Fruit fly (Drosophila melanogaster) whole organism, embryonic: ENCODE data around the gene U2af50.

Source experiments
- Adf1 ChIP-seq: fragments of 200-800 bp; sonication (Bioruptor generic); IDR thresholded peaks from 2 replicates; pipeline ENCODE4 v1.3.6; 2022; ENCODE audit warnings: missing biosample characterization, missing genetic modification characterization
- CG10147 ChIP-seq: fragments of 200-800 bp; sonication (Bioruptor generic); optimal IDR thresholded peaks from 2 replicates; lab custom pipeline; 2019; ENCODE audit warnings: missing biosample characterization, mild to moderate bottlenecking, missing genetic modification characterization, moderate library complexity
- CG1233 ChIP-seq: fragments of 200-800 bp; sonication (Bioruptor generic); optimal IDR thresholded peaks from 4 replicates; lab custom pipeline; 2018; ENCODE audit warnings: missing biosample characterization, mild to moderate bottlenecking, missing genetic modification characterization
- CG13123 ChIP-seq: fragments of 200-800 bp; sonication (Bioruptor generic); optimal IDR thresholded peaks from 2 replicates; lab custom pipeline; 2016; ENCODE audit warnings: missing biosample characterization, missing genetic modification characterization
- CG16779 ChIP-seq: fragments of 200-800 bp; sonication (Bioruptor generic); IDR thresholded peaks from 2 replicates; pipeline ENCODE4 v1.3.6; 2022; ENCODE audit warnings: missing biosample characterization, missing genetic modification characterization
- CG17612 ChIP-seq: fragments of 200-800 bp; sonication (Bioruptor generic); IDR thresholded peaks from 2 replicates; pipeline ENCODE4 v1.3.6; 2022; ENCODE audit warnings: missing biosample characterization, missing genetic modification characterization
- CG1792 ChIP-seq: fragments of 200-800 bp; sonication (Bioruptor generic); optimal IDR thresholded peaks from 2 replicates; lab custom pipeline; 2016; ENCODE audit warnings: missing biosample characterization, missing genetic modification characterization
- CG18262 ChIP-seq: fragments of 200-800 bp; optimal IDR thresholded peaks from 3 replicates; lab custom pipeline; 2019; ENCODE audit warnings: missing biosample characterization, mild to moderate bottlenecking, missing genetic modification characterization, moderate library complexity
- CG18476 ChIP-seq: fragments of 200-800 bp; sonication (Bioruptor generic); optimal IDR thresholded peaks from 2 replicates; lab custom pipeline; 2016; ENCODE audit warnings: missing biosample characterization, mild to moderate bottlenecking, missing genetic modification characterization
- CG2120 ChIP-seq: fragments of 200-800 bp; sonication (Bioruptor generic); optimal IDR thresholded peaks from 3 replicates; lab custom pipeline; 2016; ENCODE audit warnings: missing biosample characterization, missing genetic modification characterization
- CG2875 ChIP-seq: fragments of 200-800 bp; sonication (Bioruptor generic); optimal IDR thresholded peaks from 2 replicates; lab custom pipeline; 2017; ENCODE audit warnings: missing biosample characterization, mild to moderate bottlenecking, missing genetic modification characterization, missing genetic modification reagents
- CG2889 ChIP-seq: fragments of 200-800 bp; sonication (Bioruptor generic); IDR thresholded peaks from 3 replicates; pipeline ENCODE4 v1.3.6; 2022; ENCODE audit warnings: missing biosample characterization, missing genetic modification characterization
- CG34224 ChIP-seq: fragments of 200-800 bp; sonication (Bioruptor generic); IDR thresholded peaks from 3 replicates; pipeline ENCODE4 v1.3.6; 2022; ENCODE audit warnings: missing biosample characterization, missing genetic modification characterization; ENCODE audit not compliant: partially characterized antibody
- CG4282 ChIP-seq: fragments of 200-800 bp; sonication (Bioruptor generic); optimal IDR thresholded peaks from 2 replicates; lab custom pipeline; 2016; ENCODE audit warnings: missing biosample characterization, missing genetic modification characterization
- CG4820 ChIP-seq: fragments of 200-800 bp; sonication (Bioruptor generic); optimal IDR thresholded peaks from 3 replicates; lab custom pipeline; 2016; ENCODE audit warnings: missing biosample characterization, missing genetic modification characterization
- CG8765 ChIP-seq: fragments of 200-800 bp; sonication (Bioruptor generic); IDR thresholded peaks from 2 replicates; pipeline ENCODE4 v1.3.6; 2022; ENCODE audit warnings: missing biosample characterization, missing genetic modification characterization
- CG8944 ChIP-seq: fragments of 200-800 bp; sonication (Bioruptor generic); optimal IDR thresholded peaks from 3 replicates; lab custom pipeline; 2016; ENCODE audit warnings: missing biosample characterization, missing genetic modification characterization
- CoRest ChIP-seq: fragments of 200-800 bp; sonication (Bioruptor generic); optimal IDR thresholded peaks from 3 replicates; lab custom pipeline; 2018; ENCODE audit warnings: missing biosample characterization, mild to moderate bottlenecking, missing genetic modification characterization, moderate library complexity
- Dbx ChIP-seq: fragments of 200-800 bp; sonication (Bioruptor generic); IDR thresholded peaks from 3 replicates; pipeline ENCODE4 v1.3.6; 2022; ENCODE audit warnings: missing biosample characterization, missing genetic modification characterization
- Dfd ChIP-seq, 2 experiments: fragments of >200 bp; optimal IDR thresholded peaks; 2 replicates each; lab custom pipeline; 2017; ENCODE audit warnings: missing biosample characterization in 2 of 2, missing genetic modification characterization in 2 of 2
- Dref ChIP-seq: fragments of 200-800 bp; sonication (Bioruptor generic); IDR thresholded peaks from 2 replicates; pipeline ENCODE4 v1.3.6; 2022; ENCODE audit warnings: missing biosample characterization, missing genetic modification characterization
- Ets97D ChIP-seq: fragments of 200-800 bp; sonication (Bioruptor generic); optimal IDR thresholded peaks from 3 replicates; lab custom pipeline; 2016; ENCODE audit warnings: missing biosample characterization, missing genetic modification characterization
- Gsc ChIP-seq: fragments of 200-800 bp; sonication (Bioruptor generic); IDR thresholded peaks from 2 replicates; pipeline ENCODE4 v1.3.6; 2022; ENCODE audit warnings: missing biosample characterization, missing genetic modification characterization
- H15 ChIP-seq: fragments of 200-800 bp; sonication (Bioruptor generic); IDR thresholded peaks from 3 replicates; pipeline ENCODE4 v1.3.6; 2022; ENCODE audit warnings: missing biosample characterization, missing genetic modification characterization
- H2.0 ChIP-seq: fragments of 200-800 bp; sonication (Bioruptor generic); IDR thresholded peaks from 2 replicates; pipeline ENCODE4 v1.3.6; 2022; ENCODE audit warnings: missing biosample characterization, missing genetic modification characterization
- Hmr ChIP-seq: fragments of 200-800 bp; sonication (Bioruptor generic); optimal IDR thresholded peaks from 3 replicates; lab custom pipeline; 2017; ENCODE audit warnings: mild to moderate bottlenecking, missing biosample characterization, missing genetic modification reagents, missing genetic modification characterization
- NfI ChIP-seq: fragments of 200-800 bp; sonication (Bioruptor generic); optimal IDR thresholded peaks from 3 replicates; lab custom pipeline; 2018; ENCODE audit warnings: missing biosample characterization, mild to moderate bottlenecking, missing genetic modification characterization, moderate library complexity
- Six4 ChIP-seq: fragments of 200-800 bp; sonication (Bioruptor generic); optimal IDR thresholded peaks from 2 replicates; lab custom pipeline; 2016; ENCODE audit warnings: missing biosample characterization, missing genetic modification characterization
- ara ChIP-seq: fragments of 200-800 bp; sonication (Bioruptor generic); IDR thresholded peaks from 2 replicates; pipeline ENCODE4 v1.3.6; 2022; ENCODE audit warnings: missing biosample characterization, missing genetic modification characterization
- ash1 ChIP-seq: fragments of 200-800 bp; sonication (Bioruptor generic); optimal IDR thresholded peaks from 2 replicates; lab custom pipeline; 2018; ENCODE audit warnings: missing biosample characterization, mild to moderate bottlenecking, missing genetic modification characterization
- bab2 ChIP-seq: fragments of 200-800 bp; sonication (Bioruptor generic); optimal IDR thresholded peaks from 2 replicates; lab custom pipeline; 2016; ENCODE audit warnings: missing biosample characterization, missing genetic modification characterization
- cato ChIP-seq: fragments of 200-800 bp; sonication (Bioruptor generic); optimal IDR thresholded peaks from 2 replicates; lab custom pipeline; 2016; ENCODE audit warnings: missing biosample characterization, missing genetic modification characterization, borderline replicate concordance
- caup ChIP-seq: fragments of 200-800 bp; sonication (Bioruptor generic); optimal IDR thresholded peaks from 3 replicates; lab custom pipeline; 2017; ENCODE audit warnings: missing biosample characterization, mild to moderate bottlenecking, missing genetic modification characterization, moderate library complexity; ENCODE audit not compliant: severe bottlenecking
- dmrt11E ChIP-seq: fragments of 200-800 bp; sonication (Bioruptor generic); optimal IDR thresholded peaks from 3 replicates; lab custom pipeline; 2018; ENCODE audit warnings: missing biosample characterization, mild to moderate bottlenecking, missing genetic modification characterization, moderate library complexity
- dpn ChIP-seq, 2 experiments: fragments of 200-800 bp; sonication (Bioruptor generic); optimal IDR thresholded peaks; 3 replicates each; lab custom pipeline; 2016; ENCODE audit warnings: missing biosample characterization in 2 of 2, missing genetic modification characterization in 2 of 2
- esg ChIP-seq: fragments of 200-800 bp; sonication (Bioruptor generic); conservative IDR thresholded peaks from 2 replicates; pipeline ENCODE4 v1.3.6; 2022; ENCODE audit warnings: missing biosample characterization, missing genetic modification characterization
- gcm2 ChIP-seq: fragments of 200-800 bp; sonication (Bioruptor generic); optimal IDR thresholded peaks from 2 replicates; lab custom pipeline; 2016; ENCODE audit warnings: missing biosample characterization, missing genetic modification characterization
- knrl ChIP-seq: fragments of 200-800 bp; sonication (Bioruptor generic); IDR thresholded peaks from 3 replicates; pipeline ENCODE4 v1.3.6; 2022; ENCODE audit warnings: missing biosample characterization, missing genetic modification characterization; ENCODE audit not compliant: partially characterized antibody
- lab ChIP-seq: fragments of 200-800 bp; sonication (Bioruptor generic); optimal IDR thresholded peaks from 3 replicates; lab custom pipeline; 2017; ENCODE audit warnings: missing biosample characterization, missing genetic modification characterization, mild to moderate bottlenecking, moderate library complexity, missing genetic modification reagents
- p53 ChIP-seq: fragments of 200-800 bp; sonication (Bioruptor generic); optimal IDR thresholded peaks from 2 replicates; lab custom pipeline; 2016; ENCODE audit warnings: missing biosample characterization, missing genetic modification characterization
- pho ChIP-seq: fragments of 200-800 bp; sonication (Bioruptor generic); optimal IDR thresholded peaks from 2 replicates; lab custom pipeline; 2016; ENCODE audit warnings: missing biosample characterization, missing genetic modification characterization
- rib ChIP-seq: fragments of 200-800 bp; sonication (Bioruptor generic); IDR thresholded peaks from 2 replicates; pipeline ENCODE4 v1.3.6; 2022; ENCODE audit warnings: missing biosample characterization, missing genetic modification characterization
- sd ChIP-seq: fragments of 200-800 bp; sonication (Bioruptor generic); optimal IDR thresholded peaks from 3 replicates; lab custom pipeline; 2018; ENCODE audit warnings: missing biosample characterization, mild to moderate bottlenecking, missing genetic modification characterization, moderate library complexity
- shn ChIP-seq: fragments of 200-800 bp; sonication (Bioruptor generic); optimal IDR thresholded peaks from 3 replicates; lab custom pipeline; 2016; ENCODE audit warnings: missing biosample characterization, missing genetic modification characterization
- slou ChIP-seq: fragments of 200-800 bp; sonication (Bioruptor generic); optimal IDR thresholded peaks from 3 replicates; lab custom pipeline; 2016; ENCODE audit warnings: missing biosample characterization, missing genetic modification characterization
- so ChIP-seq: fragments of 200-800 bp; sonication (Bioruptor generic); IDR thresholded peaks from 3 replicates; pipeline ENCODE4 v1.3.6; 2022; ENCODE audit warnings: missing biosample characterization, missing genetic modification characterization
- tll ChIP-seq, 2 experiments: fragments of 200-800 bp in 1 of 2; fragments of >200 bp in 1 of 2; sonication (Bioruptor generic) in 1 of 2; optimal IDR thresholded peaks; 2 replicates each; lab custom pipeline; 2017 to 2019; ENCODE audit warnings: missing biosample characterization in 2 of 2, missing genetic modification characterization in 2 of 2, mild to moderate bottlenecking in 1 of 2, moderate library complexity in 1 of 2
- trem ChIP-seq: fragments of 200-800 bp; optimal IDR thresholded peaks from 3 replicates; lab custom pipeline; 2019; ENCODE audit warnings: missing biosample characterization, mild to moderate bottlenecking, missing genetic modification characterization, moderate library complexity
- wdn ChIP-seq: fragments of 200-800 bp; sonication (Bioruptor generic); IDR thresholded peaks from 2 replicates; pipeline ENCODE4 v1.3.6; 2022; ENCODE audit warnings: missing biosample characterization, missing genetic modification characterization
- yki ChIP-seq: fragments of >200 bp; optimal IDR thresholded peaks from 3 replicates; lab custom pipeline; 2018

Gene U2af50

dm6 chrX:16320197-16320921 lies 38.5 kb downstream of the U2af50 start, which contains the start of gene Cyp1 (continued):
- TF ChIP-seq cato (GFP tag; lab: Kevin White, UChicago), result no peak
- TF ChIP-seq trem (tag; lab: Kevin White, UChicago), result peak; percentile 38
- no peak for TF ChIP-seq CG4282 (GFP tag; lab: Kevin White, UChicago)
- no peak for TF ChIP-seq CG1792 (GFP tag; lab: Kevin White, UChicago)
- peak; percentile 56 for TF ChIP-seq Hmr (GFP tag; lab: Kevin White, UChicago)
- TF ChIP-seq H2.0 (GFP tag; lab: Robert Waterston, UW), result peak; percentile 36; the same call in 1 of the 2 replicates
- no peak; the same call in 2 of the 3 replicates for TF ChIP-seq CG2889 (GFP tag; lab: Robert Waterston, UW)
- peak; percentile 32 for TF ChIP-seq CoRest
- TF ChIP-seq CG18476, result peak; percentile 44
- peak; percentile 42; the same call in 1 of the 2 replicates for TF ChIP-seq rib (GFP tag; lab: Robert Waterston, UW)
- no peak for TF ChIP-seq CG17612
- TF ChIP-seq CG34224 (GFP tag; lab: Robert Waterston, UW), result peak; percentile 74
- TF ChIP-seq CG4820, result peak; percentile 31
- TF ChIP-seq CG10147 (GFP tag; lab: Kevin White, UChicago), result no peak
- TF ChIP-seq gcm2 (GFP tag; lab: Kevin White, UChicago), result no peak
- peak; percentile 42; the same call in 1 of the 2 replicates for TF ChIP-seq wdn
- no peak for TF ChIP-seq Dfd (GFP tag; optimal IDR thresholded peaks at IDR 0.05; lab: Kevin White, UChicago)
- TF ChIP-seq bab2, result no peak
- TF ChIP-seq Dref (GFP tag; lab: Robert Waterston, UW), result peak; percentile 83
- TF ChIP-seq ara, result no peak; the same call in 1 of the 2 replicates
- peak; percentile 28; the same call in 1 of the 2 replicates for TF ChIP-seq CG8765 (GFP tag; lab: Robert Waterston, UW)
- 0 out of 3 replicates have a peak, but pooled peaks have one; percentile 30 for TF ChIP-seq so (GFP tag; lab: Robert Waterston, UW)
- TF ChIP-seq esg, result no peak; the same call in 1 of the 2 replicates
- peak; percentile 21 for TF ChIP-seq caup (GFP tag; lab: Kevin White, UChicago)
- no peak for TF ChIP-seq Six4
- TF ChIP-seq Gsc, result no peak
- TF ChIP-seq CG8944 (GFP tag; lab: Kevin White, UChicago), result no peak
- peak; percentile 86 for TF ChIP-seq Ets97D (GFP tag; lab: Kevin White, UChicago)
- peak; percentile 33 for TF ChIP-seq CG1233
- no peak for TF ChIP-seq lab (GFP tag; lab: Kevin White, UChicago)
- peak; percentile 11 to 28 for TF ChIP-seq dpn (GFP tag; optimal IDR thresholded peaks at IDR 0.05; lab: Kevin White, UChicago)
- peak; percentile 23 for TF ChIP-seq dmrt11E (tag; lab: Kevin White, UChicago)
- TF ChIP-seq CG2875 (GFP tag; lab: Kevin White, UChicago), result no peak
- peak; percentile 79 for TF ChIP-seq Dbx (GFP tag; lab: Robert Waterston, UW)
- TF ChIP-seq slou (GFP tag; lab: Kevin White, UChicago), result no peak
- no peak for TF ChIP-seq yki
- no peak for TF ChIP-seq sd (tag; lab: Kevin White, UChicago)
- TF ChIP-seq ash1, result no peak
- no peak for TF ChIP-seq shn
- TF ChIP-seq p53 (GFP tag; lab: Kevin White, UChicago), result no peak
- TF ChIP-seq CG16779 (GFP tag; lab: Robert Waterston, UW), result 0 out of 2 replicates have a peak, but pooled peaks have one; percentile 40
- peak; percentile 54 for TF ChIP-seq CG2120 (GFP tag; lab: Kevin White, UChicago)
- no peak for TF ChIP-seq CG13123 (GFP tag; lab: Kevin White, UChicago)
- peak; percentile 88 for TF ChIP-seq Adf1 (GFP tag; lab: Robert Waterston, UW)
- TF ChIP-seq H15 (GFP tag; lab: Robert Waterston, UW), result peak; percentile 29; the same call in 1 of the 3 replicates
- TF ChIP-seq CG18262, result peak; percentile 13
- peak; percentile 79 for TF ChIP-seq knrl
- TF ChIP-seq NfI (GFP tag; lab: Kevin White, UChicago), result peak; percentile 34
- no peak for TF ChIP-seq pho
- no peak for TF ChIP-seq tll (GFP tag; optimal IDR thresholded peaks at IDR 0.05; lab: Kevin White, UChicago)
